Worm (Caenorhabditis elegans) whole organism, late embryonic: ENCODE measurements around the gene pie-1.

Experiments used
- C08G9.2 ChIP-seq: sonication (generic microtip); optimal IDR thresholded peaks from 2 replicates; lab custom pipeline; 2016; ENCODE audit warnings: mild to moderate bottlenecking, missing genetic modification characterization, moderate library complexity, missing compliant biosample characterization
- F13H6.1 ChIP-seq: sonication (generic microtip); optimal IDR thresholded peaks from 2 replicates; lab custom pipeline; 2016; ENCODE audit warnings: missing genetic modification characterization, missing compliant biosample characterization
- T23F11.4 ChIP-seq: fragments of 200-800 bp; sonication (Bioruptor generic); optimal IDR thresholded peaks from 2 replicates; lab custom pipeline; 2018; ENCODE audit warnings: mild to moderate bottlenecking, missing genetic modification characterization, missing compliant biosample characterization
- ceh-14 ChIP-seq: sonication (generic microtip); optimal IDR thresholded peaks from 2 replicates; lab custom pipeline; 2016; ENCODE audit warnings: missing genotype, missing genetic modification characterization, missing compliant biosample characterization
- ceh-18 ChIP-seq: sonication (generic microtip); optimal IDR thresholded peaks from 2 replicates; lab custom pipeline; 2016; ENCODE audit warnings: missing genetic modification characterization, missing compliant biosample characterization
- ceh-19 ChIP-seq: fragments of 200-800 bp; sonication (Bioruptor generic); optimal IDR thresholded peaks from 2 replicates; lab custom pipeline; 2018; ENCODE audit warnings: mild to moderate bottlenecking, missing genetic modification characterization, missing compliant biosample characterization
- ceh-2 ChIP-seq: sonication (generic microtip); optimal IDR thresholded peaks from 2 replicates; lab custom pipeline; 2016; ENCODE audit warnings: missing genotype, missing genetic modification characterization, missing compliant biosample characterization
- ceh-31 ChIP-seq: sonication (generic microtip); optimal IDR thresholded peaks from 2 replicates; lab custom pipeline; 2016; ENCODE audit warnings: missing genetic modification characterization, missing compliant biosample characterization
- ceh-48 ChIP-seq: sonication (generic microtip); optimal IDR thresholded peaks from 2 replicates; lab custom pipeline; 2016; ENCODE audit warnings: missing genetic modification characterization, inconsistent platforms, missing compliant biosample characterization
- ceh-9 ChIP-seq: sonication (generic microtip); optimal IDR thresholded peaks from 2 replicates; lab custom pipeline; 2016; ENCODE audit warnings: mild to moderate bottlenecking, missing genetic modification characterization, inconsistent platforms, missing compliant biosample characterization
- eyg-1 ChIP-seq: sonication (generic microtip); optimal IDR thresholded peaks from 2 replicates; lab custom pipeline; 2016; ENCODE audit warnings: missing genotype, missing genetic modification characterization, missing compliant biosample characterization
- hlh-15 ChIP-seq: sonication (generic microtip); optimal IDR thresholded peaks from 2 replicates; lab custom pipeline; 2016; ENCODE audit warnings: missing genetic modification characterization, missing compliant biosample characterization
- hlh-30 ChIP-seq: sonication (generic microtip); optimal IDR thresholded peaks from 2 replicates; lab custom pipeline; 2017; ENCODE audit warnings: antibody characterized with exemption, missing genetic modification characterization, missing compliant biosample characterization; ENCODE audit not compliant: insufficient read depth
- hlh-6 ChIP-seq: sonication (generic microtip); optimal IDR thresholded peaks from 2 replicates; lab custom pipeline; 2016; ENCODE audit warnings: missing genotype, missing genetic modification characterization, missing compliant biosample characterization
- lim-6 ChIP-seq: sonication (generic microtip); optimal IDR thresholded peaks from 2 replicates; lab custom pipeline; 2016; ENCODE audit warnings: missing genetic modification characterization, missing compliant biosample characterization
- madf-2 ChIP-seq: sonication (generic microtip); optimal IDR thresholded peaks from 2 replicates; lab custom pipeline; 2017; ENCODE audit warnings: missing genetic modification characterization, missing compliant biosample characterization
- nfya-1 ChIP-seq: sonication (generic microtip); optimal IDR thresholded peaks from 2 replicates; lab custom pipeline; 2017; ENCODE audit warnings: missing genetic modification characterization, mild to moderate bottlenecking, missing compliant biosample characterization, antibody characterized with exemption, moderate library complexity
- nhr-11 ChIP-seq: fragments of 150-350 bp; optimal IDR thresholded peaks from 2 replicates; lab custom pipeline; 2014; ENCODE audit warnings: missing biosample characterization, missing genetic modification characterization
- pag-3 ChIP-seq: sonication (generic microtip); optimal IDR thresholded peaks from 2 replicates; lab custom pipeline; 2016; ENCODE audit warnings: missing compliant biosample characterization, missing genetic modification characterization, borderline replicate concordance
- pax-1 ChIP-seq: fragments of 150-350 bp; optimal IDR thresholded peaks from 2 replicates; lab custom pipeline; 2014; ENCODE audit warnings: missing biosample characterization, missing genetic modification characterization
- pros-1 ChIP-seq: fragments of 150-350 bp; optimal IDR thresholded peaks from 2 replicates; lab custom pipeline; 2014; ENCODE audit warnings: missing biosample characterization, missing genetic modification reagents, missing genetic modification characterization
- rnt-1 ChIP-seq: sonication (generic microtip); optimal IDR thresholded peaks from 2 replicates; lab custom pipeline; 2016; ENCODE audit warnings: missing genetic modification characterization, missing compliant biosample characterization
- sox-2 ChIP-seq: fragments of 200-800 bp; sonication (Bioruptor generic); IDR thresholded peaks from 2 replicates; pipeline ENCODE4 v1.3.6; 2022; ENCODE audit warnings: missing genetic modification reagents, missing genetic modification characterization, missing compliant biosample characterization
- tbx-2 ChIP-seq: sonication (generic microtip); optimal IDR thresholded peaks from 2 replicates; lab custom pipeline; 2016; ENCODE audit warnings: missing genetic modification characterization, missing compliant biosample characterization
- unc-3 ChIP-seq, 2 experiments: fragments of 200-800 bp in 1 of 2; sonication (Bioruptor generic) in 1 of 2; sonication (generic microtip) in 1 of 2; conservative IDR thresholded peaks in 1 of 2; optimal IDR thresholded peaks in 1 of 2; 2 replicates each; pipeline versions ENCODE4 v1.3.6 to Lab custom; 2016 to 2022; ENCODE audit warnings: missing compliant biosample characterization in 2 of 2, missing genetic modification characterization in 2 of 2, missing genetic modification reagents in 1 of 2
- unc-42 ChIP-seq: sonication (generic microtip); optimal IDR thresholded peaks from 2 replicates; lab custom pipeline; 2016; ENCODE audit warnings: missing genotype, missing genetic modification characterization, missing compliant biosample characterization
- zip-5 ChIP-seq: sonication (generic microtip); optimal IDR thresholded peaks from 2 replicates; lab custom pipeline; 2016; ENCODE audit warnings: missing genetic modification characterization, missing compliant biosample characterization

The pie-1 gene

DNA sequence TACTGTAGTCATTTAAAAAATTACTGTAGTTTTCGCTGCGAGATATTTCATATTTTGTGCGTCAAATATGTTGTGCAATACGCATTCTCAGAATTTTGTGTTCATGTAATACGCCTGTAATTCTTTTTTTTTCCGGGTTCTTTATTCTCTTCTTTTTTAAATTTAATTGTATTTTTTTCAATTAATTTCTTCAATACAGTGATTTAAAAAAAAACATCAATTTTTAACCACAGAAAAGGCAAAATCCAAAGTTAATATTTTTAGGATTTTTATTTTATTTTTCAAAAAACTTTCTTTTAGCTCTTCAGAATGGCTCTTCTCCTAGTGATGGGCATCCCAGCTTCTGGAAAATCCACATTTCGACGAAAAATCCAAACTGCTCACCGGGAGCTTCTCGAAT lies 39.6 kb downstream of the pie-1 start, which contains the start of gene pstk-1:
Gene pstk-1 (plus strand): TSS at position 301 of the 400 bp plus-strand sequence.
- TF ChIP-seq C08G9.2 (no peak), sox-2 (GFP tag; lab: Robert Waterston, UW) (no peak), pax-1 (tag; lab: Kevin White, UChicago) (no peak), eyg-1 (tag; lab: Kevin White, UChicago) (no peak), lim-6 (tag; lab: Kevin White, UChicago) (no peak), pros-1 (tag; lab: Kevin White, UChicago) (no peak), nhr-11 (tag; lab: Kevin White, UChicago) (no peak), hlh-30 (tag; lab: Kevin White, UChicago) (no peak), ceh-2 (tag; lab: Kevin White, UChicago) (no peak), tbx-2 (no peak), hlh-6 (tag; lab: Kevin White, UChicago) (no peak), hlh-15 (no peak), rnt-1 (no peak)
- TF ChIP-seq, all 69 proteins: peak for 0

ce11 chrIII:12468869-12469268 lies 42.2 kb downstream of the pie-1 start, which contains the start of gene Y49E10.29:
Y49E10.29 (plus strand) TSS chrIII:12469169.
- no peak for TF ChIP-seq ceh-9 (tag; lab: Kevin White, UChicago)

- TF ChIP-seq ceh-18 (no peak), T23F11.4 (GFP tag; lab: Kevin White, UChicago) (no peak), pax-1 (tag; lab: Kevin White, UChicago) (no peak), ceh-31 (tag; lab: Kevin White, UChicago) (no peak), ceh-14 (tag; lab: Kevin White, UChicago) (no peak)
These were observed 43.1 kb downstream of the pie-1 start for ce11 chrIII:12469800-12470199.

ce11 chrIII:12470589-12470988 lies 43.9 kb downstream of the pie-1 start:
- TF ChIP-seq lim-6 (tag; lab: Kevin White, UChicago) (no peak), zip-5 (tag; lab: Kevin White, UChicago) (no peak), pag-3 (tag; lab: Kevin White, UChicago) (no peak), ceh-48 (tag; lab: Kevin White, UChicago) (no peak), F13H6.1 (tag; lab: Kevin White, UChicago) (no peak), hlh-15 (no peak), pros-1 (tag; lab: Kevin White, UChicago) (no peak)

ce11 chrIII:12472497-12472896 lies 45.8 kb downstream of the pie-1 start, which contains the start of gene cccp-1:
cccp-1 (plus strand) TSS chrIII:12472873.
- peak; percentile 95 for TF ChIP-seq ceh-48 (tag; lab: Kevin White, UChicago)
- peak; percentile 39 for TF ChIP-seq unc-42 (tag; lab: Kevin White, UChicago)
- TF ChIP-seq ceh-19: peak; percentile 7
- TF ChIP-seq ceh-31 (tag; lab: Kevin White, UChicago): peak; percentile 39
- TF ChIP-seq madf-2 (tag; lab: Kevin White, UChicago): no peak
- TF ChIP-seq nfya-1: peak; percentile 25
- no peak for TF ChIP-seq unc-3 (GFP tag; conservative IDR thresholded peaks at IDR 0.05; lab: Robert Waterston, UW)
- no peak for TF ChIP-seq unc-3 (tag; optimal IDR thresholded peaks at IDR 0.05; lab: Kevin White, UChicago)
